Fruit fly (Drosophila melanogaster) whole organism, embryonic: ENCODE data around the gene mwh.

Source experiments
- CG11723 ChIP-seq: fragments of 200-800 bp; sonication (Bioruptor generic); optimal IDR thresholded peaks from 2 replicates; lab custom pipeline; 2017; ENCODE audit warnings: missing biosample characterization, mild to moderate bottlenecking, missing genetic modification characterization
- CG12236 ChIP-seq: fragments of 200-800 bp; sonication (Bioruptor generic); optimal IDR thresholded peaks from 2 replicates; lab custom pipeline; 2016; ENCODE audit warnings: missing biosample characterization, missing genetic modification characterization
- CG14860 ChIP-seq: fragments of 200-800 bp; sonication (Bioruptor generic); IDR thresholded peaks from 3 replicates; pipeline ENCODE4 v1.3.6; 2022; ENCODE audit warnings: missing biosample characterization, missing genetic modification characterization; ENCODE audit not compliant: partially characterized antibody
- CG15479 ChIP-seq: fragments of 200-800 bp; sonication (Bioruptor generic); optimal IDR thresholded peaks from 3 replicates; lab custom pipeline; 2019; ENCODE audit warnings: missing biosample characterization, mild to moderate bottlenecking, missing genetic modification characterization, moderate library complexity
- CG17612 ChIP-seq: fragments of 200-800 bp; sonication (Bioruptor generic); IDR thresholded peaks from 2 replicates; pipeline ENCODE4 v1.3.6; 2022; ENCODE audit warnings: missing biosample characterization, missing genetic modification characterization
- CG18476 ChIP-seq: fragments of 200-800 bp; sonication (Bioruptor generic); optimal IDR thresholded peaks from 2 replicates; lab custom pipeline; 2016; ENCODE audit warnings: missing biosample characterization, mild to moderate bottlenecking, missing genetic modification characterization
- CG2116 ChIP-seq: fragments of 200-800 bp; sonication (Bioruptor generic); optimal IDR thresholded peaks from 3 replicates; lab custom pipeline; 2018; ENCODE audit warnings: missing biosample characterization, mild to moderate bottlenecking, missing genetic modification characterization
- CG2129 ChIP-seq: fragments of 200-800 bp; sonication (Bioruptor generic); IDR thresholded peaks from 2 replicates; pipeline ENCODE4 v1.3.6; 2022; ENCODE audit warnings: missing biosample characterization, missing genetic modification characterization; ENCODE audit not compliant: partially characterized antibody
- CG3407 ChIP-seq: fragments of 200-800 bp; sonication (Bioruptor generic); optimal IDR thresholded peaks from 2 replicates; lab custom pipeline; 2018; ENCODE audit warnings: missing biosample characterization, mild to moderate bottlenecking, missing genetic modification characterization
- CG5180 ChIP-seq: fragments of 200-800 bp; sonication (Bioruptor generic); optimal IDR thresholded peaks from 3 replicates; lab custom pipeline; 2017; ENCODE audit warnings: missing biosample characterization, missing genetic modification characterization, mild to moderate bottlenecking, moderate library complexity, missing genetic modification reagents
- CG6272 ChIP-seq: fragments of 200-800 bp; sonication (Bioruptor generic); IDR thresholded peaks from 2 replicates; pipeline ENCODE4 v1.3.6; 2022; ENCODE audit warnings: missing biosample characterization, missing genetic modification characterization
- CG6683 ChIP-seq: fragments of 200-800 bp; sonication (Bioruptor generic); optimal IDR thresholded peaks from 2 replicates; lab custom pipeline; 2017; ENCODE audit warnings: missing biosample characterization, mild to moderate bottlenecking, missing genetic modification characterization, missing genetic modification reagents
- CG6813 ChIP-seq: fragments of 200-800 bp; sonication (Bioruptor generic); optimal IDR thresholded peaks from 2 replicates; lab custom pipeline; 2017; ENCODE audit warnings: missing biosample characterization, missing genetic modification characterization, mild to moderate bottlenecking, moderate library complexity, missing genetic modification reagents
- CG8944 ChIP-seq: fragments of 200-800 bp; sonication (Bioruptor generic); optimal IDR thresholded peaks from 3 replicates; lab custom pipeline; 2016; ENCODE audit warnings: missing biosample characterization, missing genetic modification characterization
- CTCF ChIP-seq: fragments of 200-800 bp; sonication (Bioruptor generic); optimal IDR thresholded peaks from 2 replicates; lab custom pipeline; 2017; ENCODE audit warnings: missing biosample characterization, mild to moderate bottlenecking, missing genetic modification characterization, moderate library complexity
- CoRest ChIP-seq: fragments of 200-800 bp; sonication (Bioruptor generic); optimal IDR thresholded peaks from 3 replicates; lab custom pipeline; 2018; ENCODE audit warnings: missing biosample characterization, mild to moderate bottlenecking, missing genetic modification characterization, moderate library complexity
- Hand ChIP-seq: fragments of 200-800 bp; sonication (Bioruptor generic); optimal IDR thresholded peaks from 2 replicates; lab custom pipeline; 2017; ENCODE audit warnings: mild to moderate bottlenecking, missing biosample characterization, missing genetic modification reagents, missing genetic modification characterization
- Hr39 ChIP-seq: fragments of >200 bp; optimal IDR thresholded peaks from 2 replicates; lab custom pipeline; 2017
- Lpt ChIP-seq: fragments of >200 bp; optimal IDR thresholded peaks from 2 replicates; lab custom pipeline; 2018; ENCODE audit warnings: missing biosample characterization, missing genetic modification characterization
- Meics ChIP-seq: fragments of 200-800 bp; sonication (Bioruptor generic); optimal IDR thresholded peaks from 2 replicates; lab custom pipeline; 2017; ENCODE audit warnings: missing biosample characterization, mild to moderate bottlenecking, missing genetic modification characterization
- Mes4 ChIP-seq: fragments of 200-800 bp; sonication (Bioruptor generic); optimal IDR thresholded peaks from 2 replicates; lab custom pipeline; 2016; ENCODE audit warnings: missing biosample characterization, missing genetic modification characterization
- NfI ChIP-seq: fragments of 200-800 bp; sonication (Bioruptor generic); optimal IDR thresholded peaks from 3 replicates; lab custom pipeline; 2018; ENCODE audit warnings: missing biosample characterization, mild to moderate bottlenecking, missing genetic modification characterization, moderate library complexity
- Sin3A ChIP-seq: fragments of >200 bp; optimal IDR thresholded peaks from 2 replicates; lab custom pipeline; 2018
- Six4 ChIP-seq: fragments of 200-800 bp; sonication (Bioruptor generic); optimal IDR thresholded peaks from 2 replicates; lab custom pipeline; 2016; ENCODE audit warnings: missing biosample characterization, missing genetic modification characterization
- Sox102F ChIP-seq: fragments of 200-800 bp; sonication (Bioruptor generic); optimal IDR thresholded peaks from 2 replicates; lab custom pipeline; 2018; ENCODE audit warnings: missing biosample characterization, mild to moderate bottlenecking, missing genetic modification characterization, moderate library complexity
- Sry-δ ChIP-seq: fragments of 200-800 bp; sonication (Bioruptor generic); optimal IDR thresholded peaks from 2 replicates; lab custom pipeline; 2016; ENCODE audit warnings: missing biosample characterization, missing genetic modification characterization
- TFAM ChIP-seq: fragments of 200-800 bp; sonication (Bioruptor generic); optimal IDR thresholded peaks from 2 replicates; lab custom pipeline; 2017; ENCODE audit warnings: missing biosample characterization, missing genetic modification characterization, inconsistent platforms
- Taf1 ChIP-seq: fragments of 200-800 bp; sonication (Bioruptor generic); IDR thresholded peaks from 2 replicates; pipeline ENCODE4 v1.3.6; 2022; ENCODE audit warnings: missing biosample characterization, missing genetic modification characterization
- Vsx1 ChIP-seq: fragments of 200-800 bp; sonication (Bioruptor generic); optimal IDR thresholded peaks from 2 replicates; lab custom pipeline; 2017; ENCODE audit warnings: missing biosample characterization, mild to moderate bottlenecking, missing genetic modification characterization, missing genetic modification reagents
- ac ChIP-seq: fragments of 200-800 bp; sonication (Bioruptor generic); optimal IDR thresholded peaks from 3 replicates; lab custom pipeline; 2017; ENCODE audit warnings: missing biosample characterization, mild to moderate bottlenecking, missing genetic modification characterization
- aop ChIP-seq: fragments of 200-800 bp; sonication (Bioruptor generic); IDR thresholded peaks from 2 replicates; pipeline ENCODE4 v1.3.6; 2022; ENCODE audit warnings: missing biosample characterization, missing genetic modification characterization
- caup ChIP-seq: fragments of 200-800 bp; sonication (Bioruptor generic); optimal IDR thresholded peaks from 3 replicates; lab custom pipeline; 2017; ENCODE audit warnings: missing biosample characterization, mild to moderate bottlenecking, missing genetic modification characterization, moderate library complexity; ENCODE audit not compliant: severe bottlenecking
- croc ChIP-seq: fragments of 200-800 bp; sonication (Bioruptor generic); conservative IDR thresholded peaks from 3 replicates; pipeline ENCODE4 v1.3.6; 2022; ENCODE audit warnings: missing biosample characterization, missing genetic modification characterization
- crol ChIP-seq: fragments of 200-800 bp; sonication (Bioruptor generic); IDR thresholded peaks from 2 replicates; pipeline ENCODE4 v1.3.6; 2022; ENCODE audit warnings: missing biosample characterization, missing genetic modification characterization
- en ChIP-seq: fragments of 200-800 bp; sonication (Bioruptor generic); optimal IDR thresholded peaks from 2 replicates; lab custom pipeline; 2016; ENCODE audit warnings: missing biosample characterization, missing genetic modification characterization
- ewg ChIP-seq: fragments of 200-800 bp; sonication (Bioruptor generic); optimal IDR thresholded peaks from 3 replicates; lab custom pipeline; 2017; ENCODE audit warnings: mild to moderate bottlenecking, missing biosample characterization, missing genetic modification reagents, missing genetic modification characterization
- gcm ChIP-seq: fragments of 200-800 bp; sonication (Bioruptor generic); optimal IDR thresholded peaks from 2 replicates; lab custom pipeline; 2019; ENCODE audit warnings: missing biosample characterization, mild to moderate bottlenecking, missing genetic modification characterization, moderate library complexity
- hb ChIP-seq: fragments of 200-800 bp; sonication (Bioruptor generic); IDR thresholded peaks from 3 replicates; pipeline ENCODE4 v1.3.6; 2022; ENCODE audit warnings: missing biosample characterization, missing genetic modification characterization; ENCODE audit not compliant: partially characterized antibody
- ind ChIP-seq: fragments of 200-800 bp; sonication (Bioruptor generic); optimal IDR thresholded peaks from 3 replicates; lab custom pipeline; 2016; ENCODE audit warnings: missing biosample characterization, missing genetic modification characterization
- jumu ChIP-seq: fragments of 200-800 bp; sonication (Bioruptor generic); optimal IDR thresholded peaks from 3 replicates; lab custom pipeline; 2016; ENCODE audit warnings: missing biosample characterization, missing genetic modification characterization
- nau ChIP-seq: fragments of 200-800 bp; sonication (Bioruptor generic); optimal IDR thresholded peaks from 3 replicates; lab custom pipeline; 2017; ENCODE audit warnings: missing biosample characterization, mild to moderate bottlenecking, missing genetic modification characterization, missing genetic modification reagents
- org-1 ChIP-seq: fragments of 200-800 bp; sonication (Bioruptor generic); optimal IDR thresholded peaks from 2 replicates; lab custom pipeline; 2017; ENCODE audit warnings: missing biosample characterization, missing genetic modification characterization
- pita ChIP-seq: fragments of 200-800 bp; sonication (Bioruptor generic); optimal IDR thresholded peaks from 2 replicates; lab custom pipeline; 2017; ENCODE audit warnings: missing biosample characterization, mild to moderate bottlenecking, missing genetic modification characterization
- sens ChIP-seq: fragments of 200-800 bp; sonication (Bioruptor generic); peaks from one replicate; lab custom pipeline; 2016; ENCODE audit warnings: missing biosample characterization, missing genetic modification characterization
- sna ChIP-seq: fragments of 200-800 bp; sonication (Bioruptor generic); IDR thresholded peaks from 2 replicates; pipeline ENCODE4 v1.3.6; 2022; ENCODE audit warnings: missing biosample characterization, missing genetic modification characterization; ENCODE audit not compliant: partially characterized antibody
- sqz ChIP-seq: fragments of 200-800 bp; sonication (Bioruptor generic); optimal IDR thresholded peaks from 3 replicates; lab custom pipeline; 2018; ENCODE audit warnings: missing biosample characterization, mild to moderate bottlenecking, missing genetic modification characterization
- vfl ChIP-seq: fragments of 200-800 bp; sonication (Bioruptor generic); optimal IDR thresholded peaks from 2 replicates; lab custom pipeline; 2016; ENCODE audit warnings: missing biosample characterization, missing genetic modification characterization
- vvl ChIP-seq: fragments of 200-800 bp; sonication (Bioruptor generic); IDR thresholded peaks from 2 replicates; pipeline ENCODE4 v1.3.6; 2022; ENCODE audit warnings: missing biosample characterization, missing genetic modification characterization
- zen ChIP-seq: fragments of 200-800 bp; sonication (Bioruptor generic); optimal IDR thresholded peaks from 3 replicates; lab custom pipeline; 2018; ENCODE audit warnings: missing biosample characterization, mild to moderate bottlenecking, missing genetic modification characterization, moderate library complexity
- zfh1 ChIP-seq: fragments of 200-800 bp; sonication (Bioruptor generic); IDR thresholded peaks from 3 replicates; pipeline ENCODE4 v1.3.6; 2022; ENCODE audit warnings: missing biosample characterization, missing genetic modification characterization

The mwh gene

DNA sequence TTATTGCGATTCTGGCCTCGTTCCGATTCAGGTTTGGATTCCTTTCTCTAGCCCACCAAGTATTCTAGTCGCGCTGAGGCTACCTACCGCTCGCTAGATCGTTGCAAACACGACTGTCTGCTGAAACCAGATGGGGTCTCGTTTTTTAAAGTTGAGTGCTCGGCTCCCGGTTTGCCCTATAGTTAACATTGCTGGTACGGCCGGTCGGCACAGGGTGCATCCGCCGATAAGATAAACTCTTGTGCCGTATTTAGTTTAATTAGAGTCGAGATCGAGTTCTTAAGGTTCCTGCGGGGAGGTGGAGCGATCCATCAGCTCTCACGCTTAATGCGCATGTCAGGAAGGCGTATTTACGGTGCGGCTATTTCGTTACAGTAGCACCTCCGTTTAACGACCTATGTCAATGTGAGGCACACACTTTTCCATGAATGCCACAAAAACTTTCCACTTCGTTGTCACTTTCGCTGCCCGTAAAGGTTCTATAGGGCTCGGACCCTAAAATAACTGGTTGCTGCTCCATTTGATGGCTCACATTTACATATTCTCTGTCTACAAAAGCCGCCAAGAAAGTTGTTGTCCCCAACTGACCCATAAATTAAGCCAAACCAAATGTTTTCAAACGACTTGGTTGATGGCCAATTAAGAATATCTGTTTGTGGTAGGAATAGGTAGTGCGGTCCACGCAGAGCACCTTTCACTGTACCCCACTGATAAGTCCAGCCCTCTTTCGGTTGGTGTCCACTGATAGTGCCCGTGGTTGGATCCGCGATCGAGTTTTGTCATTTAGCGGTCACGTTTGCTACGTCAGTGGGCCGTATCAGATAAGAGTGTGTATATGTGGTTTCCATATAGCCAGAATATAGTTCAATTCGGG, 4.3 kb downstream of the mwh start, which contains the start of gene CG9119 (continued):
- TF ChIP-seq CoRest (tag; lab: Kevin White, UChicago) (peak; percentile 73), croc (GFP tag; lab: Robert Waterston, UW) (no peak; the same call in 2 of the 3 replicates), en (no peak), Hand (GFP tag; lab: Kevin White, UChicago) (peak; percentile 75), zfh1 (peak; percentile 36; the same call in 1 of the 3 replicates), vfl (GFP tag; lab: Kevin White, UChicago) (peak; percentile 48), sens (GFP tag; lab: Kevin White, UChicago) (peak; percentile 90), ac (no peak), pita (no peak), caup (GFP tag; lab: Kevin White, UChicago) (peak; percentile 58), crol (GFP tag; lab: Robert Waterston, UW) (peak; percentile 72), CG18476 (GFP tag; lab: Kevin White, UChicago) (peak; percentile 32), CG3407 (no peak), Mes4 (peak; percentile 45), org-1 (GFP tag; lab: Kevin White, UChicago) (peak; percentile 80), CG5180 (GFP tag; lab: Kevin White, UChicago) (peak; percentile 41), CG17612 (GFP tag; lab: Robert Waterston, UW) (no peak), Vsx1 (GFP tag; lab: Kevin White, UChicago) (peak; percentile 81), gcm (GFP tag; lab: Kevin White, UChicago) (peak; percentile 41), ind (peak; percentile 80), CG15479 (GFP tag; lab: Kevin White, UChicago) (no peak), NfI (peak; percentile 57), CG11723 (GFP tag; lab: Kevin White, UChicago) (peak; percentile 37), ewg (peak; percentile 38), CG6272 (no peak), CG6813 (GFP tag; lab: Kevin White, UChicago) (peak; percentile 60), Six4 (GFP tag; lab: Kevin White, UChicago) (peak; percentile 54), CG2129 (GFP tag; lab: Robert Waterston, UW) (no peak), CG8944 (GFP tag; lab: Kevin White, UChicago) (peak; percentile 62), TFAM (GFP tag; lab: Kevin White, UChicago) (no peak), CG12236 (peak; percentile 18), Meics (GFP tag; lab: Kevin White, UChicago) (peak; percentile 75), Sin3A (no peak), CTCF (GFP tag; lab: Kevin White, UChicago) (no peak), Sry-δ (GFP tag; lab: Kevin White, UChicago) (peak; percentile 24), jumu (GFP tag; lab: Kevin White, UChicago) (peak; percentile 50), aop (GFP tag; lab: Robert Waterston, UW) (no peak), sna (no peak), CG6683 (GFP tag; lab: Kevin White, UChicago) (peak; percentile 54), nau (peak; percentile 51), Lpt (no peak), Hr39 (lab: Kevin White, UChicago) (no peak), sqz (GFP tag; lab: Kevin White, UChicago) (peak; percentile 47), hb (GFP tag; lab: Robert Waterston, UW) (no peak), zen (tag; lab: Kevin White, UChicago) (no peak), Taf1 (peak; percentile 32; the same call in 1 of the 2 replicates), CG2116 (GFP tag; lab: Kevin White, UChicago) (no peak), Sox102F (GFP tag; lab: Kevin White, UChicago) (peak; percentile 37), CG14860 (no peak), vvl (peak; percentile 77)
